Worm (Caenorhabditis elegans) whole organism, young adult: Measurements from ENCODE around the gene pkhm-2.

ENCODE experiments used
- B0019.2 ChIP-seq: fragments of 200-800 bp; sonication (Bioruptor generic); conservative IDR thresholded peaks from 2 replicates; pipeline ENCODE4 v1.3.6; 2022; ENCODE audit warnings: missing genetic modification reagents, missing genetic modification characterization, missing compliant biosample characterization
- B0261.1 ChIP-seq: sonication (generic microtip); optimal IDR thresholded peaks from 2 replicates; lab custom pipeline; 2016; ENCODE audit warnings: mild to moderate bottlenecking, missing genetic modification characterization, moderate library complexity, missing compliant biosample characterization
- B0336.3 ChIP-seq: fragments of 200-800 bp; sonication (Bioruptor generic); IDR thresholded peaks from 2 replicates; pipeline ENCODE4 v1.3.6; 2022; ENCODE audit warnings: missing genetic modification characterization, missing compliant biosample characterization
- C06A6.2 ChIP-seq: fragments of 200-800 bp; sonication (Bioruptor generic); conservative IDR thresholded peaks from 2 replicates; pipeline ENCODE4 v1.3.6; 2022; ENCODE audit warnings: missing genetic modification characterization, missing compliant biosample characterization
- F10E7.11 ChIP-seq: sonication (generic microtip); optimal IDR thresholded peaks from 2 replicates; lab custom pipeline; 2017; ENCODE audit warnings: mild to moderate bottlenecking, missing genetic modification characterization, moderate library complexity, missing compliant biosample characterization
- F33H1.4 ChIP-seq: fragments of 200-800 bp; sonication (Bioruptor generic); IDR thresholded peaks from 2 replicates; pipeline ENCODE4 v1.3.6; 2022; ENCODE audit warnings: missing genetic modification reagents, missing genetic modification characterization, missing compliant biosample characterization
- F39B2.1 ChIP-seq: fragments of 200-800 bp; sonication (Bioruptor generic); IDR thresholded peaks from 2 replicates; pipeline ENCODE4 v1.3.6; 2022; ENCODE audit warnings: missing genetic modification reagents, missing genetic modification characterization, missing compliant biosample characterization
- F52B5.7 ChIP-seq: sonication (generic microtip); optimal IDR thresholded peaks from 2 replicates; lab custom pipeline; 2016; ENCODE audit warnings: mild to moderate bottlenecking, missing genetic modification characterization, missing compliant biosample characterization
- F57A8.1 ChIP-seq: fragments of 200-800 bp; sonication (Bioruptor generic); optimal IDR thresholded peaks from 2 replicates; lab custom pipeline; 2018; ENCODE audit warnings: mild to moderate bottlenecking, missing genetic modification characterization, moderate library complexity, missing compliant biosample characterization
- F57C9.4 ChIP-seq: sonication (generic microtip); optimal IDR thresholded peaks from 2 replicates; lab custom pipeline; 2017; ENCODE audit warnings: mild to moderate bottlenecking, missing genetic modification characterization, missing compliant biosample characterization
- T07F8.4 ChIP-seq: sonication (generic microtip); optimal IDR thresholded peaks from 2 replicates; lab custom pipeline; 2016; ENCODE audit warnings: mild to moderate bottlenecking, missing genetic modification characterization, moderate library complexity, missing compliant biosample characterization
- Y53G8AR.9 ChIP-seq: fragments of 200-800 bp; sonication (Bioruptor generic); conservative IDR thresholded peaks from 2 replicates; pipeline ENCODE4 v1.3.6; 2022; ENCODE audit warnings: missing genetic modification reagents, missing genetic modification characterization, missing compliant biosample characterization
- Y79H2A.3 ChIP-seq: fragments of 200-800 bp; sonication (Bioruptor generic); conservative IDR thresholded peaks from 2 replicates; pipeline ENCODE4 v1.3.6; 2022; ENCODE audit warnings: missing genetic modification reagents, missing genetic modification characterization, missing compliant biosample characterization
- athp-1 ChIP-seq: sonication (generic microtip); optimal IDR thresholded peaks from 2 replicates; lab custom pipeline; 2017; ENCODE audit warnings: mild to moderate bottlenecking, missing genetic modification characterization, missing compliant biosample characterization
- bed-2 ChIP-seq: fragments of 200-800 bp; sonication (Bioruptor generic); IDR thresholded peaks from 2 replicates; pipeline ENCODE4 v1.3.6; 2022; ENCODE audit warnings: missing genetic modification reagents, missing genetic modification characterization, missing compliant biosample characterization
- ccch-3 ChIP-seq: fragments of 200-800 bp; sonication (Bioruptor generic); optimal IDR thresholded peaks from 2 replicates; lab custom pipeline; 2018; ENCODE audit warnings: mild to moderate bottlenecking, missing genetic modification characterization, missing compliant biosample characterization
- cebp-1 ChIP-seq, 2 experiments: fragments of 200-800 bp in 1 of 2; sonication (Bioruptor generic) in 1 of 2; sonication (generic microtip) in 1 of 2; IDR thresholded peaks in 1 of 2; optimal IDR thresholded peaks in 1 of 2; 2 replicates each; pipeline versions ENCODE4 v1.3.6 to Lab custom; 2017 to 2022; ENCODE audit warnings: missing compliant biosample characterization in 2 of 2, missing genetic modification characterization in 2 of 2, mild to moderate bottlenecking in 1 of 2, missing genetic modification reagents in 1 of 2, moderate library complexity in 1 of 2
- ceh-100 ChIP-seq: fragments of 200-800 bp; sonication (Bioruptor generic); IDR thresholded peaks from 2 replicates; pipeline ENCODE4 v1.3.6; 2022; ENCODE audit warnings: missing genetic modification reagents, missing genetic modification characterization, missing compliant biosample characterization
- ceh-27 ChIP-seq: fragments of 200-800 bp; sonication (Bioruptor generic); optimal IDR thresholded peaks from 2 replicates; lab custom pipeline; 2018; ENCODE audit warnings: mild to moderate bottlenecking, missing genetic modification characterization, moderate library complexity, missing compliant biosample characterization
- ceh-40 ChIP-seq: fragments of 200-800 bp; sonication (Bioruptor generic); IDR thresholded peaks from 2 replicates; pipeline ENCODE4 v1.3.6; 2022; ENCODE audit warnings: missing genetic modification characterization, missing compliant biosample characterization
- ceh-79 ChIP-seq: sonication (generic microtip); optimal IDR thresholded peaks from 2 replicates; lab custom pipeline; 2017; ENCODE audit warnings: mild to moderate bottlenecking, missing genetic modification characterization, missing compliant biosample characterization
- ceh-91 ChIP-seq: fragments of 200-800 bp; sonication (Bioruptor generic); IDR thresholded peaks from 2 replicates; pipeline ENCODE4 v1.3.6; 2022; ENCODE audit warnings: missing genetic modification reagents, missing genetic modification characterization, missing compliant biosample characterization
- dpl-1 ChIP-seq: fragments of 150-350 bp; optimal IDR thresholded peaks from 2 replicates; lab custom pipeline; 2014; ENCODE audit warnings: missing biosample characterization, missing genetic modification reagents, missing genetic modification characterization
- egrh-3 ChIP-seq: fragments of 200-800 bp; sonication (Bioruptor generic); IDR thresholded peaks from 2 replicates; pipeline ENCODE4 v1.3.6; 2022; ENCODE audit warnings: missing genetic modification reagents, missing genetic modification characterization, missing compliant biosample characterization
- ets-4 ChIP-seq: fragments of 200-800 bp; sonication (Bioruptor generic); optimal IDR thresholded peaks from 2 replicates; lab custom pipeline; 2018; ENCODE audit warnings: mild to moderate bottlenecking, missing genetic modification characterization, missing compliant biosample characterization
- hlh-26 ChIP-seq: fragments of 200-800 bp; sonication (Bioruptor generic); conservative IDR thresholded peaks from 2 replicates; pipeline ENCODE4 v1.3.6; 2022; ENCODE audit warnings: missing genetic modification reagents, missing genetic modification characterization, missing compliant biosample characterization
- hmg-20 ChIP-seq: fragments of 200-800 bp; sonication (Bioruptor generic); IDR thresholded peaks from 2 replicates; pipeline ENCODE4 v1.3.6; 2022; ENCODE audit warnings: missing genetic modification reagents, missing genetic modification characterization, missing compliant biosample characterization
- let-607 ChIP-seq, 2 experiments: fragments of 200-800 bp in 1 of 2; sonication (Bioruptor generic) in 1 of 2; sonication (generic microtip) in 1 of 2; optimal IDR thresholded peaks; 2 replicates each; lab custom pipeline; 2016 to 2018; ENCODE audit warnings: mild to moderate bottlenecking in 2 of 2, missing compliant biosample characterization in 2 of 2, missing genetic modification characterization in 2 of 2, moderate library complexity in 2 of 2, missing genotype in 1 of 2
- lin-40 ChIP-seq: sonication (generic microtip); optimal IDR thresholded peaks from 2 replicates; lab custom pipeline; 2016; ENCODE audit warnings: missing genetic modification characterization, mild to moderate bottlenecking, missing compliant biosample characterization, missing genotype, missing genetic modification reagents
- lir-1 ChIP-seq: fragments of 200-800 bp; sonication (Bioruptor generic); conservative IDR thresholded peaks from 2 replicates; pipeline ENCODE4 v1.3.6; 2022; ENCODE audit warnings: missing genetic modification reagents, missing genetic modification characterization, missing compliant biosample characterization
- mcd-1 ChIP-seq: fragments of 200-800 bp; sonication (Bioruptor generic); IDR thresholded peaks from 2 replicates; pipeline ENCODE4 v1.3.6; 2022; ENCODE audit warnings: missing genetic modification reagents, missing genetic modification characterization, missing compliant biosample characterization
- mxl-1 ChIP-seq: sonication (generic microtip); optimal IDR thresholded peaks from 2 replicates; lab custom pipeline; 2016; ENCODE audit warnings: missing genetic modification characterization, missing compliant biosample characterization
- nfya-2 ChIP-seq: fragments of 200-800 bp; sonication (Bioruptor generic); IDR thresholded peaks from 2 replicates; pipeline ENCODE4 v1.3.6; 2022; ENCODE audit warnings: missing genetic modification reagents, missing genetic modification characterization, missing compliant biosample characterization
- nhr-120 ChIP-seq: fragments of 200-800 bp; sonication (Bioruptor generic); IDR thresholded peaks from 2 replicates; pipeline ENCODE4 v1.3.6; 2022; ENCODE audit warnings: missing genetic modification characterization, missing compliant biosample characterization
- nhr-179 ChIP-seq: sonication (generic microtip); optimal IDR thresholded peaks from 2 replicates; lab custom pipeline; 2016; ENCODE audit warnings: mild to moderate bottlenecking, missing genetic modification characterization, missing compliant biosample characterization
- rcor-1 ChIP-seq: fragments of 200-800 bp; sonication (Bioruptor generic); IDR thresholded peaks from 2 replicates; pipeline ENCODE4 v1.3.6; 2022; ENCODE audit warnings: missing genetic modification reagents, missing genetic modification characterization, missing compliant biosample characterization
- sdz-38 ChIP-seq: sonication (generic microtip); optimal IDR thresholded peaks from 2 replicates; lab custom pipeline; 2016; ENCODE audit warnings: missing genotype, missing genetic modification characterization, missing compliant biosample characterization
- sea-2 ChIP-seq: fragments of 200-800 bp; sonication (Bioruptor generic); IDR thresholded peaks from 2 replicates; pipeline ENCODE4 v1.3.6; 2022; ENCODE audit warnings: missing genetic modification characterization, missing compliant biosample characterization
- snpc-4 ChIP-seq, 5 experiments: fragments of 150-350 bp in 1 of 5; sonication (generic microtip) in 4 of 5; optimal IDR thresholded peaks; 2 replicates each; lab custom pipeline; 2014 to 2018; ENCODE audit warnings: missing genetic modification characterization in 5 of 5, missing biosample characterization in 3 of 5, antibody characterized with exemption in 2 of 5, mild to moderate bottlenecking in 2 of 5, missing compliant biosample characterization in 2 of 5, missing genotype in 2 of 5, moderate library complexity in 2 of 5, missing genetic modification reagents in 1 of 5
- tbp1 ChIP-seq: fragments of 200-800 bp; sonication (Bioruptor generic); optimal IDR thresholded peaks from 2 replicates; lab custom pipeline; 2018; ENCODE audit warnings: mild to moderate bottlenecking, missing genetic modification characterization, missing compliant biosample characterization
- unc-130 ChIP-seq: sonication (generic microtip); optimal IDR thresholded peaks from 2 replicates; lab custom pipeline; 2016; ENCODE audit warnings: missing genetic modification reagents, missing genetic modification characterization, missing compliant biosample characterization
- xnd-1 ChIP-seq: sonication (generic microtip); optimal IDR thresholded peaks from 2 replicates; lab custom pipeline; 2016; ENCODE audit warnings: missing genotype, missing genetic modification reagents, missing genetic modification characterization, missing compliant biosample characterization
- zfh-2 ChIP-seq: fragments of 200-800 bp; sonication (Bioruptor generic); conservative IDR thresholded peaks from 2 replicates; pipeline ENCODE4 v1.3.6; 2022; ENCODE audit warnings: missing genetic modification reagents, missing genetic modification characterization, missing compliant biosample characterization
- ztf-25 ChIP-seq: fragments of 200-800 bp; sonication (Bioruptor generic); IDR thresholded peaks from 2 replicates; pipeline ENCODE4 v1.3.6; 2022; ENCODE audit warnings: missing genetic modification reagents, missing genetic modification characterization, missing compliant biosample characterization
- ztf-26 ChIP-seq: sonication (generic microtip); optimal IDR thresholded peaks from 2 replicates; lab custom pipeline; 2017; ENCODE audit warnings: missing genetic modification characterization, missing compliant biosample characterization
- ztf-3 ChIP-seq: fragments of 200-800 bp; sonication (Bioruptor generic); optimal IDR thresholded peaks from 2 replicates; lab custom pipeline; 2018; ENCODE audit warnings: mild to moderate bottlenecking, missing genetic modification characterization, missing compliant biosample characterization

pkhm-2 gene

DNA sequence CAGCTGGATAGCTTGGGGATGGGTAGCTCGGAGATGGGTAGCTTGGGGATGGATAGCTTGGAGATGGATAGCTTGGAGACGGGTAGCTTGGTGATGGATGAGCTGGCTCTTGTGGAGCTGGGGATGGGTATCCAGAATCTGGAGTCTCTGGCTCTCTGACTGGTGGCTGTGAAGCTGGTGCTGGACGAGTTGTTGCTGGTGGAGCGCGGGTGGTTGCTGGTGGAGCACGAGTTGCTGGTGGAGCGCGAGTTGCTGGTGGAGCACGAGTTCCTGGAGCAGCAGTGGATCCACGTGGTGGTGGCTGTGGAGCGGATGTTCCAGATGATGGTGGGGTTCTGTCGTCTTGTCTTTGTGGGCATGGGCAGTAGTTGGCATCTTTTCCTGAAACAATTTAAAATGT, 6.1 kb downstream of the pkhm-2 start:
- TF ChIP-seq egrh-3 (GFP tag; lab: Robert Waterston, UW) (peak; percentile 68; the same call in 1 of the 2 replicates), zfh-2 (GFP tag; lab: Robert Waterston, UW) (peak; percentile 70), dpl-1 (no peak), F57C9.4 (no peak)

- no peak for TF ChIP-seq Y79H2A.3 (GFP tag; lab: Robert Waterston, UW)
- no peak for TF ChIP-seq nfya-2 (GFP tag; lab: Robert Waterston, UW)
- no peak for TF ChIP-seq F10E7.11 (tag; lab: Kevin White, UChicago)
- TF ChIP-seq ceh-40 (GFP tag; lab: Robert Waterston, UW): no peak
- TF ChIP-seq let-607 (tag; optimal IDR thresholded peaks at IDR 0.05; lab: Kevin White, UChicago): peak; percentile 75 to 88
- no peak for TF ChIP-seq rcor-1 (GFP tag; lab: Robert Waterston, UW)
- TF ChIP-seq lin-40 (tag; lab: Kevin White, UChicago): peak; percentile 87
- peak; percentile 76 for TF ChIP-seq mcd-1 (GFP tag; lab: Robert Waterston, UW)
- peak; percentile 61 for TF ChIP-seq tbp1 (GFP tag; lab: Kevin White, UChicago)
- no peak for TF ChIP-seq ets-4 (GFP tag; lab: Kevin White, UChicago)
- TF ChIP-seq T07F8.4 (tag; lab: Kevin White, UChicago): no peak
- no peak for TF ChIP-seq sdz-38
- TF ChIP-seq hlh-26 (GFP tag; lab: Robert Waterston, UW): no peak
- no peak for TF ChIP-seq xnd-1 (tag; lab: Kevin White, UChicago)
- TF ChIP-seq ztf-3: no peak
- TF ChIP-seq cebp-1 (GFP tag; IDR thresholded peaks at IDR 0.05; lab: Robert Waterston, UW): peak; percentile 44; the same call in 1 of the 2 replicates
- peak; percentile 82 for TF ChIP-seq cebp-1 (tag; optimal IDR thresholded peaks at IDR 0.05; lab: Kevin White, UChicago)
- TF ChIP-seq F39B2.1: no peak
- TF ChIP-seq ztf-25 (GFP tag; lab: Robert Waterston, UW): no peak
- TF ChIP-seq ceh-100 (GFP tag; lab: Robert Waterston, UW): no peak
- no peak for TF ChIP-seq ceh-91 (GFP tag; lab: Robert Waterston, UW)
- TF ChIP-seq ceh-79: no peak
- TF ChIP-seq B0261.1 (tag; lab: Kevin White, UChicago): peak; percentile 21
- no peak for TF ChIP-seq bed-2
- no peak for TF ChIP-seq snpc-4 (GFP tag; optimal IDR thresholded peaks at IDR 0.05; lab: Kevin White, UChicago)
- peak; percentile 8 to 80 (median 66) for TF ChIP-seq snpc-4 (tag; optimal IDR thresholded peaks at IDR 0.05; lab: Kevin White, UChicago)
- no peak for TF ChIP-seq sea-2
- no peak for TF ChIP-seq mxl-1 (tag; lab: Kevin White, UChicago)
- no peak for TF ChIP-seq ccch-3
- peak; percentile 65 for TF ChIP-seq ceh-27 (GFP tag; lab: Kevin White, UChicago)
- no peak for TF ChIP-seq nhr-120
- TF ChIP-seq C06A6.2 (GFP tag; lab: Robert Waterston, UW): peak; percentile 64
- peak; percentile 64; the same call in 1 of the 2 replicates for TF ChIP-seq Y53G8AR.9 (GFP tag; lab: Robert Waterston, UW)
- no peak for TF ChIP-seq B0019.2 (GFP tag; lab: Robert Waterston, UW)
- TF ChIP-seq B0336.3 (GFP tag; lab: Robert Waterston, UW): peak; percentile 49; the same call in 1 of the 2 replicates
- TF ChIP-seq F52B5.7 (tag; lab: Kevin White, UChicago): no peak
- 0 out of 2 replicates have a peak, but pooled peaks have one; percentile 46 for TF ChIP-seq lir-1 (GFP tag; lab: Robert Waterston, UW)
- no peak for TF ChIP-seq F33H1.4 (GFP tag; lab: Robert Waterston, UW)
- no peak for TF ChIP-seq athp-1 (tag; lab: Kevin White, UChicago)
- TF ChIP-seq F57C9.4: no peak
- TF ChIP-seq hmg-20: 0 out of 2 replicates have a peak, but pooled peaks have one; percentile 23
- no peak for TF ChIP-seq nhr-179 (tag; lab: Kevin White, UChicago)
- TF ChIP-seq unc-130: no peak
- TF ChIP-seq ztf-26 (tag; lab: Kevin White, UChicago): peak; percentile 71
- TF ChIP-seq F57A8.1: no peak
Observed at ce11 chrX:15173303-15173904, 7.9 kb downstream of the pkhm-2 start, which contains the start of gene ucr-2.2. ucr-2.2 (plus strand) TSS chrX:15173904.
